Worm (Caenorhabditis elegans) whole organism, late embryonic: ENCODE data around the gene B0034.7.

Source experiments
- C08G9.2 ChIP-seq: sonication (generic microtip); optimal IDR thresholded peaks from 2 replicates; lab custom pipeline; 2016; ENCODE audit warnings: mild to moderate bottlenecking, missing genetic modification characterization, moderate library complexity, missing compliant biosample characterization
- ceh-45 ChIP-seq: fragments of 200-800 bp; sonication (Bioruptor generic); IDR thresholded peaks from 2 replicates; pipeline ENCODE4 v1.3.6; 2022; ENCODE audit warnings: missing genetic modification reagents, missing genetic modification characterization, missing compliant biosample characterization
- ceh-9 ChIP-seq: sonication (generic microtip); optimal IDR thresholded peaks from 2 replicates; lab custom pipeline; 2016; ENCODE audit warnings: mild to moderate bottlenecking, missing genetic modification characterization, inconsistent platforms, missing compliant biosample characterization
- fkh-6 ChIP-seq: sonication (generic microtip); optimal IDR thresholded peaks from 2 replicates; lab custom pipeline; 2016; ENCODE audit warnings: missing genetic modification characterization, missing compliant biosample characterization
- hlh-15 ChIP-seq: sonication (generic microtip); optimal IDR thresholded peaks from 2 replicates; lab custom pipeline; 2016; ENCODE audit warnings: missing genetic modification characterization, missing compliant biosample characterization
- npax-4 ChIP-seq: sonication (generic microtip); optimal IDR thresholded peaks from 2 replicates; lab custom pipeline; 2016; ENCODE audit warnings: missing genetic modification characterization, missing compliant biosample characterization
- tbx-2 ChIP-seq: sonication (generic microtip); optimal IDR thresholded peaks from 2 replicates; lab custom pipeline; 2016; ENCODE audit warnings: missing genetic modification characterization, missing compliant biosample characterization
- unc-86 ChIP-seq: sonication (generic microtip); optimal IDR thresholded peaks from 2 replicates; lab custom pipeline; 2016; ENCODE audit warnings: missing genetic modification characterization, missing compliant biosample characterization

ce11 chrII:5974878-5975277 is 13.5 kb downstream of the B0034.7 start, which contains the start of gene B0034.5:
- no peak for TF ChIP-seq hlh-15 (tag; lab: Kevin White, UChicago)
- no peak for TF ChIP-seq C08G9.2
- TF ChIP-seq fkh-6: no peak
- TF ChIP-seq npax-4 (tag; lab: Kevin White, UChicago): no peak
- no peak for TF ChIP-seq unc-86
- TF ChIP-seq tbx-2 (tag; lab: Kevin White, UChicago): no peak
- TF ChIP-seq ceh-9 (tag; lab: Kevin White, UChicago): no peak
- TF ChIP-seq ceh-45: no peak
